Fruit fly (Drosophila melanogaster): Measurements from ENCODE around the gene CG11699.

- no peak for TF ChIP-seq Sin3A (optimal IDR thresholded peaks at IDR 0.05)
- TF ChIP-seq h (optimal IDR thresholded peaks at IDR 0.05): no peak
Measured at dm6 chrX:11572270-11572914, 2.0 kb downstream of the CG11699 start, which contains the start of the genes Kmn1 and Reepl1.
